Worm (Caenorhabditis elegans) whole organism, early embryonic: ENCODE results near the gene ZK154.4.

Source experiments
- B0310.2 ChIP-seq: sonication (generic microtip); optimal IDR thresholded peaks from 2 replicates; lab custom pipeline; 2016; ENCODE audit warnings: mild to moderate bottlenecking, missing genetic modification characterization, missing compliant biosample characterization
- aly-1 ChIP-seq: sonication (generic microtip); optimal IDR thresholded peaks from 2 replicates; lab custom pipeline; 2016; ENCODE audit warnings: missing genetic modification characterization, missing compliant biosample characterization
- ama-1 ChIP-seq: fragments of 150-350 bp; optimal IDR thresholded peaks from 2 replicates; lab custom pipeline; 2014
- ceh-13 ChIP-seq: fragments of 200-800 bp; sonication (Bioruptor generic); optimal IDR thresholded peaks from 2 replicates; lab custom pipeline; 2018; ENCODE audit warnings: mild to moderate bottlenecking, missing genetic modification characterization, missing compliant biosample characterization
- ceh-36 ChIP-seq: sonication (generic microtip); optimal IDR thresholded peaks from 2 replicates; lab custom pipeline; 2016; ENCODE audit warnings: missing genetic modification characterization, inconsistent platforms, missing compliant biosample characterization
- ets-7 ChIP-seq: sonication (generic microtip); optimal IDR thresholded peaks from 2 replicates; lab custom pipeline; 2016; ENCODE audit warnings: missing genotype, missing genetic modification characterization, missing compliant biosample characterization
- flt-1 ChIP-seq: fragments of 200-800 bp; sonication (Bioruptor generic); IDR thresholded peaks from 2 replicates; pipeline ENCODE4 v1.3.6; 2022; ENCODE audit warnings: missing genetic modification characterization, missing compliant biosample characterization
- pes-1 ChIP-seq: fragments of 200-800 bp; sonication (Bioruptor generic); IDR thresholded peaks from 2 replicates; pipeline ENCODE4 v1.3.6; 2022; ENCODE audit warnings: missing genetic modification reagents, missing genetic modification characterization, missing compliant biosample characterization
- sea-1 ChIP-seq: fragments of 200-800 bp; sonication (Bioruptor generic); conservative IDR thresholded peaks from 2 replicates; pipeline ENCODE4 v1.3.6; 2022; ENCODE audit warnings: missing genetic modification characterization, missing compliant biosample characterization
- tbx-37 ChIP-seq: fragments of 200-800 bp; sonication (Bioruptor generic); conservative IDR thresholded peaks from 2 replicates; pipeline ENCODE4 v1.3.6; 2022; ENCODE audit warnings: missing genetic modification reagents, missing genetic modification characterization, missing compliant biosample characterization

- no peak for TF ChIP-seq ets-7 (tag; lab: Kevin White, UChicago)
- no peak for TF ChIP-seq pes-1 (GFP tag; lab: Robert Waterston, UW)
- TF ChIP-seq ama-1 (lab: Kevin White, UChicago) = no peak
- no peak for TF ChIP-seq aly-1 (tag; lab: Kevin White, UChicago)
- no peak for TF ChIP-seq B0310.2 (tag; lab: Kevin White, UChicago)
- TF ChIP-seq tbx-37 (GFP tag; lab: Robert Waterston, UW) = no peak
- no peak for TF ChIP-seq ceh-36 (tag; lab: Kevin White, UChicago)
- no peak for TF ChIP-seq ceh-13 (GFP tag; lab: Kevin White, UChicago)
- no peak for TF ChIP-seq flt-1 (GFP tag; lab: Robert Waterston, UW)
- TF ChIP-seq sea-1 (GFP tag; lab: Robert Waterston, UW) = no peak
Measured at ce11 chrX:7739353-7739752, 42.9 kb downstream of the ZK154.4 start, which contains the start of gene K09F5.1.
